Worm (Caenorhabditis elegans) whole organism, L3 larva: ENCODE data around the gene F20C5.11.

ENCODE experiments used
- ZK546.5 ChIP-seq: sonication (generic microtip); optimal IDR thresholded peaks from 2 replicates; lab custom pipeline; 2017; ENCODE audit warnings: missing biosample characterization, missing genetic modification characterization
- ama-1 ChIP-seq: fragments of 150-350 bp; optimal IDR thresholded peaks from 2 replicates; lab custom pipeline; 2018
- ceh-16 ChIP-seq: sonication (generic microtip); optimal IDR thresholded peaks from 2 replicates; lab custom pipeline; 2017; ENCODE audit warnings: missing biosample characterization, missing genetic modification characterization
- daf-12 ChIP-seq: fragments of 150-350 bp; optimal IDR thresholded peaks from 2 replicates; lab custom pipeline; 2014; ENCODE audit warnings: missing biosample characterization, missing genetic modification reagents, missing genetic modification characterization
- egl-27 ChIP-seq: sonication (generic microtip); optimal IDR thresholded peaks from 4 replicates; lab custom pipeline; 2017; ENCODE audit warnings: missing biosample characterization, missing genetic modification reagents, missing genetic modification characterization
- elt-1 ChIP-seq: fragments of 150-350 bp; optimal IDR thresholded peaks from 2 replicates; lab custom pipeline; 2014; ENCODE audit warnings: missing biosample characterization, missing genetic modification characterization
- elt-2 ChIP-seq: sonication (generic microtip); optimal IDR thresholded peaks from 2 replicates; lab custom pipeline; 2016; ENCODE audit warnings: missing genetic modification reagents, mild to moderate bottlenecking, missing genetic modification characterization, missing compliant biosample characterization
- fkh-10 ChIP-seq: sonication (generic microtip); optimal IDR thresholded peaks from 2 replicates; lab custom pipeline; 2017; ENCODE audit warnings: missing biosample characterization, missing genetic modification reagents, missing genetic modification characterization
- hmg-11 ChIP-seq: sonication (generic microtip); optimal IDR thresholded peaks from 2 replicates; lab custom pipeline; 2016; ENCODE audit warnings: missing genetic modification characterization, missing compliant biosample characterization
- jun-1 ChIP-seq: fragments of 150-350 bp; optimal IDR thresholded peaks from 2 replicates; lab custom pipeline; 2014; ENCODE audit warnings: missing biosample characterization, missing genetic modification reagents, missing genetic modification characterization
- lin-15B ChIP-seq: fragments of 150-350 bp; optimal IDR thresholded peaks from 2 replicates; lab custom pipeline; 2014; ENCODE audit warnings: missing biosample characterization, missing genetic modification characterization
- lin-39 ChIP-seq: fragments of 150-350 bp; optimal IDR thresholded peaks from 2 replicates; lab custom pipeline; 2018; ENCODE audit warnings: missing biosample characterization, missing genetic modification reagents, missing genetic modification characterization
- mdl-1 ChIP-seq: fragments of 150-350 bp; optimal IDR thresholded peaks from 2 replicates; lab custom pipeline; 2014; ENCODE audit warnings: missing biosample characterization, missing genetic modification characterization
- mml-1 ChIP-seq: fragments of 150-350 bp; sonication (generic microtip); optimal IDR thresholded peaks from 3 replicates; lab custom pipeline; 2014; ENCODE audit warnings: missing biosample characterization, missing genetic modification characterization
- nfya-1 ChIP-seq: sonication (generic microtip); optimal IDR thresholded peaks from 2 replicates; lab custom pipeline; 2017; ENCODE audit warnings: missing genetic modification characterization, mild to moderate bottlenecking, missing compliant biosample characterization, antibody characterized with exemption, moderate library complexity; ENCODE audit not compliant: insufficient read depth
- nhr-12 ChIP-seq: fragments of 150-350 bp; optimal IDR thresholded peaks from 2 replicates; lab custom pipeline; 2014; ENCODE audit warnings: missing biosample characterization, missing genetic modification characterization
- nhr-23 ChIP-seq: fragments of 150-350 bp; optimal IDR thresholded peaks from 2 replicates; lab custom pipeline; 2014; ENCODE audit warnings: missing biosample characterization, missing genetic modification reagents, missing genetic modification characterization
- nhr-25 ChIP-seq: sonication (generic microtip); optimal IDR thresholded peaks from 2 replicates; lab custom pipeline; 2017; ENCODE audit warnings: missing biosample characterization, missing genetic modification characterization
- nhr-28 ChIP-seq: fragments of 150-350 bp; optimal IDR thresholded peaks from 2 replicates; lab custom pipeline; 2014; ENCODE audit warnings: missing biosample characterization, missing genetic modification characterization
- nhr-43 ChIP-seq: sonication (generic microtip); optimal IDR thresholded peaks from 2 replicates; lab custom pipeline; 2016; ENCODE audit warnings: mild to moderate bottlenecking, missing genetic modification characterization, missing compliant biosample characterization; ENCODE audit not compliant: poor library complexity, severe bottlenecking
- nhr-76 ChIP-seq: fragments of 150-350 bp; sonication (generic microtip); optimal IDR thresholded peaks from 5 replicates; lab custom pipeline; 2014; ENCODE audit warnings: missing biosample characterization, missing genetic modification characterization
- pha-4 ChIP-seq: fragments of 150-350 bp; optimal IDR thresholded peaks from 2 replicates; lab custom pipeline; 2014; ENCODE audit warnings: missing biosample characterization, missing genetic modification reagents, missing genetic modification characterization
- pqm-1 ChIP-seq: fragments of 150-350 bp; optimal IDR thresholded peaks from 2 replicates; lab custom pipeline; 2017; ENCODE audit warnings: missing biosample characterization, missing genetic modification characterization, inconsistent platforms
- skn-1 ChIP-seq: fragments of 150-350 bp; optimal IDR thresholded peaks from 2 replicates; lab custom pipeline; 2014; ENCODE audit warnings: missing biosample characterization, missing genetic modification characterization
- unc-39 ChIP-seq: sonication (generic microtip); optimal IDR thresholded peaks from 4 replicates; lab custom pipeline; 2017; ENCODE audit warnings: missing biosample characterization, missing genetic modification characterization
- unc-62 ChIP-seq: fragments of 150-350 bp; sonication (generic microtip); optimal IDR thresholded peaks from 4 replicates; lab custom pipeline; 2014; ENCODE audit warnings: missing biosample characterization, missing genetic modification reagents, missing genetic modification characterization
- ztf-11 ChIP-seq: fragments of 150-350 bp; optimal IDR thresholded peaks from 2 replicates; lab custom pipeline; 2014; ENCODE audit warnings: missing biosample characterization, missing genetic modification characterization
- ztf-4 ChIP-seq: fragments of 150-350 bp; optimal IDR thresholded peaks from 2 replicates; lab custom pipeline; 2014; ENCODE audit warnings: missing biosample characterization, missing genetic modification characterization

F20C5.11 gene

DNA sequence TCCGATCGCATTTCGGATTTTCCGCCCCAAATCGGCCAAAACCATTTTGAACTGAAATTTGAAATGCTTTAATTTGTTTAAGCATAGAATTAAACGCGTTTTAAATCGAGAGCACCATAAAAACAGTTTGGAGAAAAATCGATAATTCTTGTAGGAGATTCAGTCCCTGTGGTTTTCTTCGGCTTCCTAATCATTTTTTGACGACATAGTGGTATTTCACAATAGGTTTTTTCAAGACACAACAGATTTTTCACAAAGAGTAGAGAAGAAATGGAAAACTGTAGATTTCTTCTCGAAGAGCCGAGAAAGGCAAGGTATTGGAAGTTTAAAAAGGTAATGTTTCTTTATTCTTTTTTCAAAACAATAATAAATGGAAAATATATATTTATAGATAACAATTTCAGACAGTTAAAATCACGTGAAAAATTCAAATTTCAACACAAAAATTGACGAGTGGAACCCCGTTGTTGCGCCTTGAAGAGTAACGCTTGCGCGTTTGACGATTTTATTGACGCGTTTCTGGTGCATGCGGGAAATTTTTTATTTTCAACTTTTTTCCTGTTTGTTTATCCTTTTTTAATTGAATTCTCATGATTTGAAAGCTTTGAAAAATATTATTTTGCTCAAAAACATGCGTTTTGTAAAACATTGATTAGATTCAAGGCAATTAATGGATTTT, 18.0 kb downstream of the F20C5.11 start, which contains the start of gene F21D5.7 (continued):
- TF ChIP-seq unc-62 (GFP tag; lab: Kevin White, UChicago): no peak
- peak; percentile 73 for TF ChIP-seq hmg-11 (tag; lab: Kevin White, UChicago)
- TF ChIP-seq mdl-1 (tag; lab: Kevin White, UChicago): no peak
- TF ChIP-seq jun-1 (tag; lab: Kevin White, UChicago): peak; percentile 32
- peak; percentile 9 for TF ChIP-seq egl-27 (tag; lab: Kevin White, UChicago)
- peak; percentile 84 for TF ChIP-seq nfya-1 (tag; lab: Kevin White, UChicago)
- TF ChIP-seq elt-1 (tag; lab: Kevin White, UChicago): no peak
- no peak for TF ChIP-seq fkh-10 (GFP tag; lab: Kevin White, UChicago)
- TF ChIP-seq ZK546.5 (tag; lab: Kevin White, UChicago): no peak
- no peak for TF ChIP-seq ztf-11
- peak; percentile 10 for TF ChIP-seq skn-1 (tag; lab: Kevin White, UChicago)
- TF ChIP-seq pha-4: peak; percentile 90
- TF ChIP-seq lin-39: peak; percentile 34
- TF ChIP-seq ceh-16 (tag; lab: Kevin White, UChicago): no peak
- TF ChIP-seq daf-12 (tag; lab: Kevin White, UChicago): no peak

DNA sequence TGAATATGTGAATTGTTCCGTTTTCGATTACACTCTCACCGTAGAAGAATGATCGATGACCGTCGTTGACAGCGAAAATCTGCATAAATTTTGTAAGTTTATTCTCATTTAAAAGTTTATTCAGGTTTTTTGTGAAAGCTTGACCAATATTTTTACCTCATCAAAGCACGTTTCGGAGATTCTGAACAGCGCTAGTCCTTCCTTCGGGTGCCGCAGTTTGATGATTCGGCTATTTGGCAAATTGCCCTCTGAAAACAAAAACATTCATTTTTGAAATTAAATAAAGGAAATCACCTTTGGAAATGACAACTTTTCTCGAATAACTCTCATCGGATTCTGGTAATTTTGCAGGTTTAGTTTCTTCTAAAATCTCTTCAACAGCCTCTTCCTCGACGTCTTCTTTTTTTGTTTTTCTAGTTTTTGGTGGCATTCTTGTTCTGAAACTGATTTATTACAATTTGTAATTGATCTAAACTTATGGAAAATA, 20.8 kb downstream of the F20C5.11 start, which contains the start of gene F21D5.6:
TSS of gene F21D5.6 (minus strand) at position 437 of the 487 bp plus-strand sequence.
- TF ChIP-seq nhr-43 (tag; lab: Kevin White, UChicago) (peak; percentile 25), ama-1 (peak; percentile 0), lin-39 (no peak)

DNA sequence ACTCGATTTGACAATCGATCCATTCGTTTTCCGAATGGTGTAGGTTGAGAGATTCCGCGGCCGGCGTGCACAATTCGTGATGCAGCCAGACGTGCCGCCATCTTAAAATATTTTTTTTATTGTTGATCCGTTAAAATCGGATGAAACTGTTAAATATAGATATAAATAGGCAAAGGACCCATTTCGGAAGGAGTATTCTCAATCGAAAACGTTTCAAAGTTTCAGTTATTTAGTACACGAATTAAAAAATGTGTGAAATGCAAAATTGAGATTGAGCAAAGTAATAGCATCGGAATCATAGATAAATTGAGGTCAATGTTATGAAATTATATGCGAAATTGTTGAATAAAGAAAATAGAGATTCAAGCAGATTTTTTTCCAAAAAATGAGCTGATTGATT, 21.9 kb downstream of the F20C5.11 start, which contains the start of gene mrps-33:
TSS of gene mrps-33 (minus strand) at position 101 of the 400 bp plus-strand sequence.
- TF ChIP-seq hmg-11 (tag; lab: Kevin White, UChicago) (no peak), ztf-4 (no peak), pqm-1 (tag; lab: Kevin White, UChicago) (no peak), jun-1 (tag; lab: Kevin White, UChicago) (no peak), lin-15B (tag; lab: Kevin White, UChicago) (no peak), nhr-28 (tag; lab: Kevin White, UChicago) (no peak), ZK546.5 (tag; lab: Kevin White, UChicago) (no peak), nhr-76 (tag; lab: Kevin White, UChicago) (no peak), daf-12 (tag; lab: Kevin White, UChicago) (no peak), nhr-23 (tag; lab: Kevin White, UChicago) (no peak), nhr-25 (tag; lab: Kevin White, UChicago) (no peak), mdl-1 (tag; lab: Kevin White, UChicago) (no peak), ztf-11 (no peak), fkh-10 (GFP tag; lab: Kevin White, UChicago) (no peak), nhr-12 (tag; lab: Kevin White, UChicago) (no peak), mml-1 (tag; lab: Kevin White, UChicago) (no peak), unc-62 (GFP tag; lab: Kevin White, UChicago) (no peak), elt-2 (tag; lab: Kevin White, UChicago) (no peak), unc-39 (tag; lab: Kevin White, UChicago) (no peak)

DNA sequence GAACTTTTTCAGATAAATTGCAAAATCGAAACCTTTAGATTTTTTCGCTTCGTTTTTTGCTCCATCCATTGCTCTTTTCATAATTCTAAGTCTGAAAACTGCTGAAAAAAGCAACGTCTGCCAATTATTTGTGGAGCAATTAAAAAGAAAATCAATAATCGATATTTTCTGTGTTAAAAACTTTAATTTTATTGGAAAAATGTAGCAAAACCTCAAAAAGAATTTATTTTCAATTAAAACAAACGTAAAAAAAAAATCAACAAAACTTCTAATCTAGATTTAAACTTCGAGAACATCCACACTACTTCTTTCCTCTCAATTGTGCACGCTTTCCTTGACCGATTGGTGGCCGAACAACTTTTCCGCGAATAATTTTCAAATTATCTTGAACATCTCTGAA, 22.5 kb downstream of the F20C5.11 start, which contains the start of gene F21D5.5:
TSS of gene F21D5.5 (minus strand) at position 101 of the 400 bp plus-strand sequence.
- TF ChIP-seq nhr-25 (tag; lab: Kevin White, UChicago) (no peak), nhr-28 (tag; lab: Kevin White, UChicago) (no peak), mdl-1 (tag; lab: Kevin White, UChicago) (no peak), nhr-12 (tag; lab: Kevin White, UChicago) (no peak)
- TF ChIP-seq, all 47 proteins: peak for 0

DNA sequence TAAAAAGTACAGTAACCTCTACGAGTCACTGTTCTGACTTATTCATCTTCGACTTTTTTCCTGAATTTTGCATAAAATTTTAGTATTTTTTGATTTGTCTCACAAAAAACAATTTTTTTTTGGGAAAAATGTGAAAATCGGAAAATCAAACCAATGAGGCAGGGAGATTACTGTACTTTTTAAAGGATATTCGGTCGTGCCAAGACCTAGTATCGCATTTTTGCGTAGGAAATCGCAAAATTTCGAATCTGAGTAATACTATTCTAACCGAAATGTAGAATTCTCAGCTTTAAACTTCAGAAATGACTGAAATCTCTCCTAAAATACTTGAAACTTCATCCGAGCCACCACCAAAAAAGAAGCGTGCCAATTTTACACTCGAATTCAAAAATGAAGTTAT, 24.0 kb downstream of the F20C5.11 start, which contains the start of gene F21D5.4:
TSS of gene F21D5.4 (plus strand) at position 301 of the 400 bp plus-strand sequence.
- TF ChIP-seq unc-62 (GFP tag; lab: Kevin White, UChicago): no peak
- TF ChIP-seq nhr-43 (tag; lab: Kevin White, UChicago): no peak

DNA sequence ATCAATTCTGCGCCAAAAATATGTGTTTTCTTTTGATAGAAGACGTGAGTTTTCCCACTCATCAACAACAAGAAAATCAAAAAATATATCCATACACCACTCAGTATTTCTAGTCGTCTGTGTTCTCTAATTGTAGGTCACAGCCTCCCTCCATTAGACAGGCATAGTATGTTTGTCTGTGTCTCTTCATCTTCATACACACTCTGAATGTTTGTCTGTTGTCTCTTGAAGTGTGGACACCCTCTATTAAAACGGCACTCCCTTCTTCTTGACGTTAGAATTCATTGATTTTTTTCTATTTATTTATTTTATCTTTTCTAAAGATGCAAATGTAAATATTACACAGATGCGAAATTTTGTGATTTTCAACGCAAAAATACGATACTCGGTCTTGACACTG, 24.4 kb downstream of the F20C5.11 start:
- peak; percentile 52 for TF ChIP-seq nhr-23 (tag; lab: Kevin White, UChicago)
- peak; percentile 51 for TF ChIP-seq pha-4
- TF ChIP-seq nfya-1 (tag; lab: Kevin White, UChicago): peak; percentile 35
- no peak for TF ChIP-seq daf-12 (tag; lab: Kevin White, UChicago)
- no peak for TF ChIP-seq mdl-1 (tag; lab: Kevin White, UChicago)
- TF ChIP-seq, all 47 proteins: peak for 3
